Fruit fly (Drosophila melanogaster): ENCODE results near the gene xit.
A peak's percentile ranks its signal among the peaks of the same experiment; 100 is the strongest.

Gene xit

DNA sequence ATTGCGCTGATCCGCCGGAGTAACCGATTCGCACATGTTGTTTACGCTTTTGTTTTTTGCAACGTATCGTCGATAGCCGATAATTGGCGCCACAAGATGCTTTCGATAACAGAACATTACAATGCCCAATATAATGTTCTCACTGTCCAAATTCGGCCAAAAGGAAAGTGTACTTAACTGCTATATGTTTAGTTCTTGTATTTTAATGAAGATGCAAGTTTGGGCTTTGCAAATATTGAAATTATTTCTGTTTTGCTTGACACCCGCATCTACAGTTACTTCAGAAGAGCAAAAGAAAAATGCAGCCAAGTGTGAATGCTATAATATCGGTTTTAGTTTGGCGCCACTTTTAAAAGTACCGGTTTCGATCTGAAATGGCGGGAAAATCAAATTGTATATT is 31.8 kb downstream of the xit start (continued):
- peak; percentile 92 for TF ChIP-seq Xbp1 (GFP tag; optimal IDR thresholded peaks at IDR 0.05)
- TF ChIP-seq ttk (GFP tag; IDR thresholded peaks at IDR 0.05), result peak; percentile 80
- peak; percentile 71 for TF ChIP-seq CG10462 (GFP tag; optimal IDR thresholded peaks at IDR 0.05)
- TF ChIP-seq Adf1 (GFP tag; IDR thresholded peaks at IDR 0.05), result peak; percentile 54
- TF ChIP-seq tx (GFP tag; optimal IDR thresholded peaks at IDR 0.05), result peak; percentile 92
- peak; percentile 66 for TF ChIP-seq dimm (GFP tag; IDR thresholded peaks at IDR 0.05)
- peak; percentile 13 for TF ChIP-seq bigmax (GFP tag; optimal IDR thresholded peaks at IDR 0.05)
- peak; percentile 89 for TF ChIP-seq CG18476 (GFP tag; optimal IDR thresholded peaks at IDR 0.05)
- peak; percentile 81 for TF ChIP-seq Bdp1 (GFP tag; optimal IDR thresholded peaks at IDR 0.05)
- TF ChIP-seq CG10543 (GFP tag; optimal IDR thresholded peaks at IDR 0.05), result peak; percentile 87
- TF ChIP-seq pita (GFP tag; optimal IDR thresholded peaks at IDR 0.05), result no peak
- TF ChIP-seq Med (GFP tag), result peak; percentile 99
- peak; percentile 91 for TF ChIP-seq PHDP (tag; optimal IDR thresholded peaks at IDR 0.05)
- TF ChIP-seq CG8924 (tag; optimal IDR thresholded peaks at IDR 0.05), result peak; percentile 89
- TF ChIP-seq CG31224 (GFP tag; IDR thresholded peaks at IDR 0.05), result peak; percentile 79
- peak; percentile 88 for TF ChIP-seq CG7556 (GFP tag; optimal IDR thresholded peaks at IDR 0.05)
- TF ChIP-seq nerfin-1 (tag; optimal IDR thresholded peaks at IDR 0.05), result peak; percentile 83
- TF ChIP-seq CG11398 (GFP tag; optimal IDR thresholded peaks at IDR 0.05), result peak; percentile 89
- TF ChIP-seq kay (GFP tag; optimal IDR thresholded peaks at IDR 0.05), result peak; percentile 82
- TF ChIP-seq btn (GFP tag; optimal IDR thresholded peaks at IDR 0.05), result peak; percentile 87
- TF ChIP-seq CrebB (tag; optimal IDR thresholded peaks at IDR 0.05), result peak; percentile 86
- TF ChIP-seq Atf6 (GFP tag; IDR thresholded peaks at IDR 0.05), result peak; percentile 88
- TF ChIP-seq Atf3 (GFP tag; optimal IDR thresholded peaks at IDR 0.05), result peak; percentile 86
- peak; percentile 84 for TF ChIP-seq CG10267 (tag; optimal IDR thresholded peaks at IDR 0.05)
- TF ChIP-seq luna (GFP tag; optimal IDR thresholded peaks at IDR 0.05), result peak; percentile 87
- TF ChIP-seq HmgD (GFP tag; optimal IDR thresholded peaks at IDR 0.05), result peak; percentile 84
- no peak for TF ChIP-seq Elba2 (GFP tag; optimal IDR thresholded peaks at IDR 0.05)
- peak; percentile 87 for TF ChIP-seq CG8089 (GFP tag; optimal IDR thresholded peaks at IDR 0.05)
- peak; percentile 89 for TF ChIP-seq Xrp1 (GFP tag; IDR thresholded peaks at IDR 0.05)
- TF ChIP-seq CG7839 (tag; optimal IDR thresholded peaks at IDR 0.05), result peak; percentile 95
- peak; percentile 80; the same call in 1 of the 2 replicates for TF ChIP-seq MBD-R2 (GFP tag; IDR thresholded peaks at IDR 0.05)
- peak; percentile 95 for TF ChIP-seq CG13624 (GFP tag; optimal IDR thresholded peaks at IDR 0.05)
- TF ChIP-seq CG14965 (GFP tag; optimal IDR thresholded peaks at IDR 0.05; ENCODE audit: borderline replicate concordance), result peak; percentile 71
- peak; percentile 89 for TF ChIP-seq CG5245 (GFP tag; optimal IDR thresholded peaks at IDR 0.05)
- TF ChIP-seq CG4360 (GFP tag; IDR thresholded peaks at IDR 0.05), result peak; percentile 59
- peak; percentile 83 for TF ChIP-seq esg (GFP tag; conservative IDR thresholded peaks at IDR 0.05)
- no peak for TF ChIP-seq hbn (GFP tag; IDR thresholded peaks at IDR 0.05; ENCODE audit: partially characterized antibody)
- peak; percentile 78 for TF ChIP-seq CG7928 (GFP tag; optimal IDR thresholded peaks at IDR 0.05)
- TF ChIP-seq CG15601 (tag; optimal IDR thresholded peaks at IDR 0.05), result peak; percentile 84
- peak; percentile 77 for TF ChIP-seq CG6813 (GFP tag; optimal IDR thresholded peaks at IDR 0.05)
- TF ChIP-seq Lhr (GFP tag; optimal IDR thresholded peaks at IDR 0.05), result peak; percentile 83
- TF ChIP-seq Mad (GFP tag; optimal IDR thresholded peaks at IDR 0.05), result peak; percentile 88
- TF ChIP-seq ato (GFP tag; IDR thresholded peaks at IDR 0.05; ENCODE audit: partially characterized antibody), result peak; percentile 11; the same call in 1 of the 2 replicates
- TF ChIP-seq CG2199 (GFP tag; IDR thresholded peaks at IDR 0.05), result no peak
- peak; percentile 74 for TF ChIP-seq abd-A (tag; optimal IDR thresholded peaks at IDR 0.05)
- TF ChIP-seq az2 (GFP tag; optimal IDR thresholded peaks at IDR 0.05), result peak; percentile 87
- no peak for TF ChIP-seq zf30C (GFP tag; optimal IDR thresholded peaks at IDR 0.05)
- TF ChIP-seq CG17328 (GFP tag; IDR thresholded peaks at IDR 0.05), result peak; percentile 90
- TF ChIP-seq gem (tag; optimal IDR thresholded peaks at IDR 0.05), result peak; percentile 95
- TF ChIP-seq ssp (GFP tag; IDR thresholded peaks at IDR 0.05), result peak; percentile 96
- TF ChIP-seq Fer3 (tag; optimal IDR thresholded peaks at IDR 0.05), result peak; percentile 93
